Worm (Caenorhabditis elegans): Measurements from ENCODE around the gene zig-8.

Gene zig-8

ce11 chrIII:13101070-13101469 lies 18.6 kb upstream of the zig-8 start:
- TF ChIP-seq snpc-4 (tag; optimal IDR thresholded peaks at IDR 0.05) (no peak), elt-1 (tag; optimal IDR thresholded peaks at IDR 0.05; ENCODE audit: borderline replicate concordance, insufficient read depth) (no peak)

- peak; percentile 10 for TF ChIP-seq ces-1 (GFP tag; optimal IDR thresholded peaks at IDR 0.05)
- TF ChIP-seq ceh-39 (tag; optimal IDR thresholded peaks at IDR 0.05), result no peak
- no peak for TF ChIP-seq mls-2 (tag; optimal IDR thresholded peaks at IDR 0.05)
- no peak for TF ChIP-seq pha-4 (tag; optimal IDR thresholded peaks at IDR 0.05)
Measured at ce11 chrIII:13103980-13104379, 15.6 kb upstream of the zig-8 start.

DNA sequence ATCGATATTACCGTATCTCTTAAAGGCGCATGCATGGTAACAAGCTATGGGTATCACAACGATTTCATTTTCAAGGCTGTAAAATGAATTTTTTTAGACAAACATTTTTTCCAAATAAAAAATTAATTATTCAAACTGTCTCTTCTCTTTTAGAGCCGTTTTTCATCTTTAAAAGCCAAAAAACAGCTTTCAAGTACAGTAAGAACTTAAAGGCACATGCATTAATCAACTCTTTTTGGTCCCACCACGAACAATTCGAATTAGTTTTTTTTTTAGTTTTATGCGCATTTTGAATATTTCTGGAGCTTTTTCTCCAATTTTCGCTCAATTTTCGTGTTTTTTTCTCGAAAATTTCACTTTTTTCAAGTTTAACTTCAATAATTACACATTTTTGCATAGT lies 15.2 kb upstream of the zig-8 start:
- TF ChIP-seq blmp-1 (tag; optimal IDR thresholded peaks at IDR 0.05) (no peak), nhr-28 (tag; optimal IDR thresholded peaks at IDR 0.05) (no peak), ceh-39 (tag; optimal IDR thresholded peaks at IDR 0.05) (no peak), nhr-2 (tag; optimal IDR thresholded peaks at IDR 0.05) (no peak), nhr-76 (tag; optimal IDR thresholded peaks at IDR 0.05) (no peak)

ce11 chrIII:13105497-13105896 lies 14.1 kb upstream of the zig-8 start:
- no peak for TF ChIP-seq sem-2 (GFP tag; optimal IDR thresholded peaks at IDR 0.05)
- TF ChIP-seq ceh-43 (GFP tag; optimal IDR thresholded peaks at IDR 0.05), result peak; percentile 6
- peak; percentile 26 for TF ChIP-seq pha-4 (tag; optimal IDR thresholded peaks at IDR 0.05)

DNA sequence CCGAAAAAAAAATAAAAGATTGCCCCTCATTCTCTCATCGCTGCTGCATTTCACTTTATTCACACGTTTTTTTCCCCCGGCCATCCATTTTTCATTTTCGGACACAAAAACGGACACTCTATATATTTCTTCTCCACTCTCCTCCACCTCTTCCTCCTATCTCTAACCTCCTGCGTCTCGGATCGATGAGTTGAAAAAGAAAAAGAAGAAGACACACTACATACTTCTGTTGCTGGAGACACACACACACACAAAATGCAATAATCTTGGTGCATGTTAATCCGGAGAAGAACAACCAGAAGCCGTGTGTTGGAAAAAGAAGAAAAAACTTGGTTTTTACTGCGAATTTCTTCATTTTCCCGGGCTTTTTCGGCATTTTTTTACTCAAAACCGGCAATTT lies 13.7 kb upstream of the zig-8 start:
- no peak for TF ChIP-seq cnd-1 (tag; optimal IDR thresholded peaks at IDR 0.05)
- TF ChIP-seq ham-2 (GFP tag; optimal IDR thresholded peaks at IDR 0.05), result no peak
- TF ChIP-seq mep-1 (tag; optimal IDR thresholded peaks at IDR 0.05), result peak; percentile 22
- TF ChIP-seq flh-1 (GFP tag; optimal IDR thresholded peaks at IDR 0.05), result no peak
- TF ChIP-seq elt-1 (tag; optimal IDR thresholded peaks at IDR 0.05; ENCODE audit: borderline replicate concordance, insufficient read depth), result no peak
- TF ChIP-seq unc-120 (tag; optimal IDR thresholded peaks at IDR 0.05; ENCODE audit: poor library complexity, severe bottlenecking), result peak; percentile 41
- no peak for TF ChIP-seq tbx-8 (GFP tag; optimal IDR thresholded peaks at IDR 0.05)
- TF ChIP-seq lin-32 (GFP tag; optimal IDR thresholded peaks at IDR 0.05), result no peak
- TF ChIP-seq hlh-1 (tag; optimal IDR thresholded peaks at IDR 0.05), result peak; percentile 53
- TF ChIP-seq ces-1 (GFP tag; optimal IDR thresholded peaks at IDR 0.05), result peak; percentile 98
- TF ChIP-seq ceh-83 (GFP tag; optimal IDR thresholded peaks at IDR 0.05), result no peak
- TF ChIP-seq nhr-237 (tag; optimal IDR thresholded peaks at IDR 0.05), result peak; percentile 59
- TF ChIP-seq lsy-2 (tag; optimal IDR thresholded peaks at IDR 0.05), result peak; percentile 21
- no peak for TF ChIP-seq ceh-43 (GFP tag; optimal IDR thresholded peaks at IDR 0.05)
- no peak for TF ChIP-seq lin-13 (tag; optimal IDR thresholded peaks at IDR 0.05)

DNA sequence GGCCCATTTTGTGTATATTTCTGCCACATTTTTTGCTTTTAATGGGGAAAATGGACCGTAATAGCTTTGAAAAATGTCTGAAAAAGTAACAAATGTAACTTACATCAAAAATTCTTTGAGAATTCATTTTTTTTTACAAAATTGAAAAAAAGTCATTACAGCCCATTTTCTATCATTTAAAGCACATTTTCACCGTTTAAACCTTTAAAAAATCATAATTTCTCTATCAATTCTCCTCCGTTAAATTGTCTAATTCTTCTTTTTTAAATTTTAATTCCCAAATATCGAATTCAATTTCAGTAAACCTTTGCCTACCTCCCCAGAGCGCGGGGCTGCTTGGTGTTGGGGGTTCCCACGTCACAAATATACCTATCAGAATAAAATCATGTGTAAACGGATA lies 12.3 kb upstream of the zig-8 start, which contains the start of gene dhhc-8:
Gene dhhc-8 (plus strand): TSS at position 301 of the 400 bp plus-strand sequence.
- TF ChIP-seq snpc-4 (tag; optimal IDR thresholded peaks at IDR 0.05), result no peak
- no peak for TF ChIP-seq nhr-12 (tag; optimal IDR thresholded peaks at IDR 0.05)
- TF ChIP-seq flh-1 (GFP tag; optimal IDR thresholded peaks at IDR 0.05), result no peak
- TF ChIP-seq zip-8 (tag; optimal IDR thresholded peaks at IDR 0.05), result no peak
- no peak for TF ChIP-seq ces-1 (GFP tag; optimal IDR thresholded peaks at IDR 0.05)
- no peak for TF ChIP-seq sem-2 (GFP tag; optimal IDR thresholded peaks at IDR 0.05)
- TF ChIP-seq lin-32 (GFP tag; optimal IDR thresholded peaks at IDR 0.05), result no peak
- TF ChIP-seq sptf-1 (tag; optimal IDR thresholded peaks at IDR 0.05), result no peak
- TF ChIP-seq nhr-2 (tag; optimal IDR thresholded peaks at IDR 0.05), result no peak
- no peak for TF ChIP-seq ham-2 (GFP tag; optimal IDR thresholded peaks at IDR 0.05)
- TF ChIP-seq elt-1 (tag; optimal IDR thresholded peaks at IDR 0.05; ENCODE audit: borderline replicate concordance, insufficient read depth), result no peak
- TF ChIP-seq unc-39 (tag; optimal IDR thresholded peaks at IDR 0.05), result no peak
- no peak for TF ChIP-seq pha-4 (tag; optimal IDR thresholded peaks at IDR 0.05)
- no peak for TF ChIP-seq cnd-1 (tag; optimal IDR thresholded peaks at IDR 0.05)
- TF ChIP-seq mls-2 (tag; optimal IDR thresholded peaks at IDR 0.05), result no peak
- TF ChIP-seq drap-1 (GFP tag; optimal IDR thresholded peaks at IDR 0.05), result no peak

Measured in whole organism, mixed stage, embryonic.